Fruit fly (Drosophila melanogaster) whole organism, prepupa: ENCODE results near the gene CG15019.

ENCODE experiments used
- Blimp-1 ChIP-seq: fragments of 200-800 bp; sonication (Bioruptor generic); optimal IDR thresholded peaks from 3 replicates; lab custom pipeline; 2017; ENCODE audit warnings: missing biosample characterization, missing genetic modification characterization, mild to moderate bottlenecking, moderate library complexity, missing genetic modification reagents
- CG10631 ChIP-seq: fragments of 200-800 bp; sonication (Bioruptor generic); optimal IDR thresholded peaks from 2 replicates; lab custom pipeline; 2016; ENCODE audit warnings: missing biosample characterization, missing genetic modification characterization
- CG11294 ChIP-seq: fragments of 200-800 bp; sonication (Bioruptor generic); IDR thresholded peaks from 2 replicates; pipeline ENCODE4 v1.3.6; 2022; ENCODE audit warnings: missing biosample characterization, missing genetic modification characterization
- CG11762 ChIP-seq: fragments of 200-800 bp; sonication (Bioruptor generic); optimal IDR thresholded peaks from 3 replicates; lab custom pipeline; 2016; ENCODE audit warnings: missing biosample characterization, missing genetic modification characterization; ENCODE audit not compliant: insufficient read depth
- CG11902 ChIP-seq: fragments of 200-800 bp; sonication (Bioruptor generic); optimal IDR thresholded peaks from 3 replicates; lab custom pipeline; 2016; ENCODE audit warnings: missing biosample characterization, missing genetic modification characterization
- CG15336 ChIP-seq: fragments of 200-800 bp; sonication (Bioruptor generic); IDR thresholded peaks from 2 replicates; pipeline ENCODE4 v1.3.6; 2022; ENCODE audit warnings: missing biosample characterization, missing genetic modification characterization
- CG16779 ChIP-seq: fragments of 200-800 bp; sonication (Bioruptor generic); optimal IDR thresholded peaks from 3 replicates; lab custom pipeline; 2017; ENCODE audit warnings: missing biosample characterization, mild to moderate bottlenecking, missing genetic modification characterization
- CG32006 ChIP-seq: fragments of 200-800 bp; sonication (Bioruptor generic); optimal IDR thresholded peaks from 3 replicates; lab custom pipeline; 2017; ENCODE audit warnings: missing biosample characterization, mild to moderate bottlenecking, missing genetic modification characterization
- CG34406 ChIP-seq: fragments of 200-800 bp; sonication (Bioruptor generic); optimal IDR thresholded peaks from 3 replicates; lab custom pipeline; 2016; ENCODE audit warnings: missing biosample characterization, missing genetic modification characterization
- CG6163 ChIP-seq: fragments of 200-800 bp; sonication (Bioruptor generic); IDR thresholded peaks from 3 replicates; pipeline ENCODE4 v1.3.6; 2022; ENCODE audit warnings: missing biosample characterization, missing genetic modification characterization
- CG6276 ChIP-seq: fragments of 200-800 bp; sonication (Bioruptor generic); optimal IDR thresholded peaks from 2 replicates; lab custom pipeline; 2017; ENCODE audit warnings: missing biosample characterization, mild to moderate bottlenecking, missing genetic modification characterization
- CG6792 ChIP-seq: fragments of 200-800 bp; sonication (Bioruptor generic); optimal IDR thresholded peaks from 3 replicates; lab custom pipeline; 2016; ENCODE audit warnings: missing biosample characterization, missing genetic modification characterization
- CG6808 ChIP-seq: fragments of 200-800 bp; sonication (Bioruptor generic); optimal IDR thresholded peaks from 3 replicates; lab custom pipeline; 2017; ENCODE audit warnings: missing biosample characterization, missing genetic modification characterization, mild to moderate bottlenecking, moderate library complexity, missing genetic modification reagents
- CG8319 ChIP-seq: fragments of 200-800 bp; sonication (Bioruptor generic); optimal IDR thresholded peaks from 3 replicates; lab custom pipeline; 2016; ENCODE audit warnings: missing biosample characterization, missing genetic modification characterization
- Eip78C ChIP-seq: fragments of 200-800 bp; sonication (Bioruptor generic); peaks from one replicate; lab custom pipeline; 2016; ENCODE audit warnings: missing biosample characterization, missing genetic modification characterization
- Eip93F ChIP-seq: fragments of 200-800 bp; sonication (Bioruptor generic); optimal IDR thresholded peaks from 2 replicates; lab custom pipeline; 2016; ENCODE audit warnings: missing biosample characterization, mild to moderate bottlenecking, missing genetic modification characterization
- Ets21C ChIP-seq: fragments of 200-800 bp; sonication (Bioruptor generic); optimal IDR thresholded peaks from 3 replicates; lab custom pipeline; 2016; ENCODE audit warnings: missing biosample characterization, missing genetic modification characterization
- Hr38 ChIP-seq: sonication (Bioruptor generic); optimal IDR thresholded peaks from 2 replicates; lab custom pipeline; 2016; ENCODE audit warnings: missing biosample characterization, missing genetic modification characterization
- Hr39 ChIP-seq: fragments of 200-800 bp; sonication (Bioruptor generic); optimal IDR thresholded peaks from 2 replicates; lab custom pipeline; 2016; ENCODE audit warnings: missing biosample characterization, missing genetic modification characterization
- Met ChIP-seq: fragments of 200-800 bp; sonication (Bioruptor generic); optimal IDR thresholded peaks from 3 replicates; lab custom pipeline; 2016; ENCODE audit warnings: missing biosample characterization, missing genetic modification characterization
- Smox ChIP-seq: fragments of 200-800 bp; sonication (Bioruptor generic); optimal IDR thresholded peaks from 3 replicates; lab custom pipeline; 2016; ENCODE audit warnings: missing biosample characterization, missing genetic modification characterization
- Sox102F ChIP-seq: fragments of 200-800 bp; sonication (Bioruptor generic); optimal IDR thresholded peaks from 2 replicates; lab custom pipeline; 2016; ENCODE audit warnings: missing biosample characterization, mild to moderate bottlenecking, missing genetic modification characterization
- Sox14 ChIP-seq: fragments of 200-800 bp; sonication (Bioruptor generic); optimal IDR thresholded peaks from 3 replicates; lab custom pipeline; 2016; ENCODE audit warnings: missing biosample characterization, missing genetic modification characterization
- cyc ChIP-seq: fragments of 200-800 bp; sonication (Bioruptor generic); optimal IDR thresholded peaks from 3 replicates; lab custom pipeline; 2016; ENCODE audit warnings: missing biosample characterization, missing genetic modification characterization
- dac ChIP-seq: fragments of 200-800 bp; sonication (Bioruptor generic); optimal IDR thresholded peaks from 2 replicates; lab custom pipeline; 2017; ENCODE audit warnings: missing biosample characterization, mild to moderate bottlenecking, missing genetic modification characterization
- dsx ChIP-seq: fragments of 200-800 bp; optimal IDR thresholded peaks from 3 replicates; lab custom pipeline; 2019; ENCODE audit warnings: missing biosample characterization, mild to moderate bottlenecking, missing genetic modification characterization, moderate library complexity; ENCODE audit not compliant: poor library complexity, severe bottlenecking
- eg ChIP-seq: fragments of 200-800 bp; sonication (Bioruptor generic); IDR thresholded peaks from 3 replicates; pipeline ENCODE4 v1.3.6; 2022; ENCODE audit warnings: missing biosample characterization, missing genetic modification characterization
- salr ChIP-seq, 2 experiments: fragments of 200-800 bp; sonication (Bioruptor generic); optimal IDR thresholded peaks; 3 replicates each; lab custom pipeline; 2016 to 2018; ENCODE audit warnings: missing biosample characterization in 2 of 2, missing genetic modification characterization in 2 of 2, mild to moderate bottlenecking in 1 of 2
- topi ChIP-seq: fragments of 200-800 bp; sonication (Bioruptor generic); optimal IDR thresholded peaks from 3 replicates; lab custom pipeline; 2016; ENCODE audit warnings: missing biosample characterization, missing genetic modification characterization
- vri ChIP-seq: fragments of 200-800 bp; sonication (Bioruptor generic); optimal IDR thresholded peaks from 3 replicates; lab custom pipeline; 2016; ENCODE audit warnings: missing biosample characterization, mild to moderate bottlenecking, missing genetic modification characterization

CG15019 gene

DNA sequence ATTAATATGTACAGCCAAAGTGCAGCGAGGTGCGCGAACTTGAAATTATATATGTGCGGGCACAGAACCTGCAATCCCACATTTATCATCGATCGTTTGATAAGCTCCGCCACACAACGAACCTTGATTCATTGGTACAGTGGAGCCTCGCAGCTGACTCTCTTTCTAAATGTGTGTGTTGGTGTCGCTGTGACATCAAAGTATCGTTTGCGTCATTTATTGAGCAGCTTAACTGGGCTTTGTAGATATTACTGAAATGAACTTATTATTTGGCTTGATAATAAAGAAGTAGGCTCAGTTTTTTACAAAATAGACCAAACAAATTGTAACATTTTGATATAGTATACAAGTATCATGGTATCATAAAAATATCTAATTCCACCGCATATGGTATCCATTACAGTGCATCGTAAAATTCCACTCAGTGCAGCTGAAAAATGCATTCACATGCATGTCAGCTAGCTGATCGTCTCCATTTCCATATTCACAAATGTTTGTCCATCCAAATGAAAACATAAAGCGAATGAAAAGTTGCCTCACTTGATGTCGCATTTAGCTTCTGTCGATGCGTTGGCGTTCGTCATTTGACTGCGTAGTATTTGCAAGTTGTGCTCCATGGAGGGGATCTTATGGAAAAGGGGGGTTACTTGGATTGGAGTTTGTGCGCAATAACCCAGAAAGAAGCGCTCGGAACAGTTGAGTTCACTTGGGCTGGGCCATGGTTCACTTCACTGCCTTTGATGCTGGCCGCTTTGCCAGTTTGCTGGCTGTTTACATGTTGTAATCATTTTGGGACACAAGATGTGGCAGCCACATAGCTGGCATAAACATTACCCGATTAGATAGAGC is 5.4 kb upstream of the CG15019 start (continued):
- no peak for TF ChIP-seq Eip93F (GFP tag; lab: Kevin White, UChicago)
- TF ChIP-seq salr (GFP tag; optimal IDR thresholded peaks at IDR 0.05; lab: Kevin White, UChicago) = no peak
- no peak for TF ChIP-seq CG8319 (GFP tag; lab: Kevin White, UChicago)
- TF ChIP-seq CG34406 = no peak
- peak; percentile 24 for TF ChIP-seq Met (GFP tag; lab: Kevin White, UChicago)
- TF ChIP-seq Hr39 (GFP tag; lab: Kevin White, UChicago) = peak; percentile 24
- no peak for TF ChIP-seq CG6163 (GFP tag; lab: Robert Waterston, UW)
- TF ChIP-seq CG10631 (GFP tag; lab: Kevin White, UChicago) = no peak
- TF ChIP-seq CG6792 (GFP tag; lab: Kevin White, UChicago) = peak; percentile 6
- no peak for TF ChIP-seq CG15336 (GFP tag; lab: Robert Waterston, UW)
- TF ChIP-seq Ets21C (GFP tag; lab: Kevin White, UChicago) = no peak
- TF ChIP-seq CG6276 (GFP tag; lab: Kevin White, UChicago) = no peak
- no peak for TF ChIP-seq CG11762 (GFP tag; lab: Kevin White, UChicago)
- peak; percentile 69 for TF ChIP-seq vri (GFP tag; lab: Kevin White, UChicago)
- no peak for TF ChIP-seq CG11294 (GFP tag; lab: Robert Waterston, UW)
- TF ChIP-seq CG6808 = no peak
- no peak for TF ChIP-seq Hr38
- TF ChIP-seq CG11902 = no peak
- TF ChIP-seq dsx (GFP tag; lab: Kevin White, UChicago) = no peak
- TF ChIP-seq Sox14 (GFP tag; lab: Kevin White, UChicago) = no peak
- no peak for TF ChIP-seq CG16779 (tag; lab: Kevin White, UChicago)
- peak; percentile 33 for TF ChIP-seq CG32006 (GFP tag; lab: Kevin White, UChicago)
- TF ChIP-seq Eip78C (GFP tag; lab: Kevin White, UChicago) = peak; percentile 67
- no peak for TF ChIP-seq eg (GFP tag; lab: Robert Waterston, UW)
- TF ChIP-seq topi (GFP tag; lab: Kevin White, UChicago) = peak; percentile 23
- TF ChIP-seq Sox102F (GFP tag; lab: Kevin White, UChicago) = peak; percentile 48
- no peak for TF ChIP-seq cyc (GFP tag; lab: Kevin White, UChicago)
- peak; percentile 19 for TF ChIP-seq Smox (GFP tag; lab: Kevin White, UChicago)
- no peak for TF ChIP-seq dac (GFP tag; lab: Kevin White, UChicago)

DNA sequence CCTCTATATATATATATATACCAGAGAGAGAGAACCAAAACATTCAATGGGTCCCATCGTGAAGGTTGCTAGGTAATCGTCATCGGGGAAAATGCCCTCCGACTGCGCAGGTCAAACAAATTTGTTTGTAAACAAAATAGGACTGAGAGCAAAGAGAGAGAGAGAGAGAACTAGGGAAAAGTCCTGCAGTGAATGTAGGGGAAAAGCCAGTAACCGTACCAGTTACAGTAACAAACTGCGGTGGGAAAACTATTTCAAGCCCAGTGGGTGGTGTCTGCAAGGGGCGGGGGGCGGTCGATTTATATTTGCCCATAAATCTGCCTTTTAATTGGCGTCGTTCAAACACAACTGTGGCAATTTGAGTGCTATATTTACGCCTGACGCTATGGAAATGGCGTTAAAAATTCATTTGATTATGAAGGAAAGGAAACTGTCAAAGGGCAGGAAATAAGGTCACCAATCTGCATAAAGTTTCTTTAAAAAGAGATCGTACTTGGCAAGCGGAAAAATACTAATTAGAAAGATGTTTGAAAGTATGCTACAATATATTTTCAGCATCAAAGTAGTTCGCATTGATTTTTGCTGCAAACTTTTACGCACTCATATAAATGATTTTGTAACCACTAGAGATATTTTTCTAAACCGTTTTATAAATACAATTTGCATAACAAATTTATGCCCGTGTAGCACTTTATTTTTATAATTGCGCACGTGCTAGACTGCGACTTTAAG is 4.2 kb upstream of the CG15019 start:
- peak; percentile 20 for TF ChIP-seq Eip78C (GFP tag; lab: Kevin White, UChicago)
- no peak for TF ChIP-seq vri (GFP tag; lab: Kevin White, UChicago)

DNA sequence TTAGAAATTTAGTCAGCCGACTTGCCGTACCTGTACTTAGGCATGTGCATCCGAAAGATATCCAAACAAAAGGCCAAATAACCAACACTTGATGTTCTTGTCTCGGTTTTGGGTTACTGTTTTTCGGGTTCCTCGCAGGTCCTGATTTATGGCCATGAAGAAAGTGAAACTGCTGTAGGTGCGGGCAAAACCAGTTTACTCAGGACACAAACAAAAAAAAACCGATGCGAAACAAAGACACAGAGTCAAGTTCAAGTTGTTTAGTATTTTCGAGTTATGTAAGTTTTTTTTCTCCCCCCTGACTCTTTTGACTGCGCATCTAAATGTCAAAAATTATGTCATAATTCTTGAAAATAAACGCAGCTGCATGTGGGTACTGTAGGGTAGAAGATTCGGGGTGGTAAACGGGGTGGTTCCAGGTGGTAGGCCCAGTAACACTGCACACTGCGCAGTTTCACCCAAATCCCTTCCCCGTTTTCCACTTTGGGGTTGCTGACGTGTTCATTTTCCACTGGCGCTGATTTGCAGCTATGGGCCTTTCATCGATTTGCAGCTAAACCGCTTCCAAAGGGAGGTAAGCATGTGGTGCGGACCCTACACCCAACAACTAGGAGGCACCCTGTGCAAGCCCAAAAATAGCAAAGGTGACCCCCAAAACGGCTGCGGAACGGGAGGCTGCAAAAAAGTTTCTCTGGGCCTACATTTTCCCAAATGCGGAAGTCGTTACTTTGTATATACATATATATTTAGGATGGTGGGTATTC is 3.5 kb upstream of the CG15019 start:
- TF ChIP-seq CG15336 (GFP tag; lab: Robert Waterston, UW) = no peak
- TF ChIP-seq dac (GFP tag; lab: Kevin White, UChicago) = no peak
- TF ChIP-seq Blimp-1 (GFP tag; lab: Kevin White, UChicago) = peak; percentile 45
- peak; percentile 90 for TF ChIP-seq vri (GFP tag; lab: Kevin White, UChicago)
- TF ChIP-seq CG11902 = no peak
- peak; percentile 0 to 5 for TF ChIP-seq salr (GFP tag; optimal IDR thresholded peaks at IDR 0.05; lab: Kevin White, UChicago)
